Worm (Caenorhabditis elegans) whole organism, late embryonic: Measurements from ENCODE around the gene T05A12.4.

Experiments
- nhr-11 ChIP-seq: fragments of 150-350 bp; optimal IDR thresholded peaks from 2 replicates; lab custom pipeline; 2014; ENCODE audit warnings: missing biosample characterization, missing genetic modification characterization
- pros-1 ChIP-seq: fragments of 150-350 bp; optimal IDR thresholded peaks from 2 replicates; lab custom pipeline; 2014; ENCODE audit warnings: missing biosample characterization, missing genetic modification reagents, missing genetic modification characterization

ce11 chrIV:6881183-6881582 is 6.6 kb upstream of the T05A12.4 start:
- TF ChIP-seq nhr-11 (tag; lab: Kevin White, UChicago) (no peak), pros-1 (tag; lab: Kevin White, UChicago) (no peak)
